Fruit fly (Drosophila melanogaster) whole organism, embryonic: ENCODE results near the gene ebi.
"Not testable (repeated sequence)": the region's sequence is repeated elsewhere in the genome, so short reads cannot be mapped to it uniquely, and the experiment has no call there.

Experiments used
- Ada2b ChIP-seq: fragments of 200-800 bp; sonication (Bioruptor generic); IDR thresholded peaks from 2 replicates; pipeline ENCODE4 v1.3.6; 2022; ENCODE audit warnings: missing biosample characterization, missing genetic modification characterization
- CG30431 ChIP-seq: fragments of 200-800 bp; sonication (Bioruptor generic); optimal IDR thresholded peaks from 2 replicates; lab custom pipeline; 2017; ENCODE audit warnings: missing biosample characterization, missing genetic modification characterization
- CG9876 ChIP-seq: fragments of 200-800 bp; sonication (Bioruptor generic); optimal IDR thresholded peaks from 2 replicates; lab custom pipeline; 2016; ENCODE audit warnings: missing biosample characterization, missing genetic modification characterization
- Drgx ChIP-seq: fragments of 200-800 bp; sonication (Bioruptor generic); IDR thresholded peaks from 2 replicates; pipeline ENCODE4 v1.3.6; 2022; ENCODE audit warnings: missing biosample characterization, missing genetic modification characterization
- Fer1 ChIP-seq: fragments of 200-800 bp; sonication (Bioruptor generic); optimal IDR thresholded peaks from 2 replicates; lab custom pipeline; 2017; ENCODE audit warnings: missing biosample characterization, mild to moderate bottlenecking, missing genetic modification characterization
- Sox102F ChIP-seq: fragments of 200-800 bp; sonication (Bioruptor generic); optimal IDR thresholded peaks from 2 replicates; lab custom pipeline; 2018; ENCODE audit warnings: missing biosample characterization, mild to moderate bottlenecking, missing genetic modification characterization, moderate library complexity
- rib ChIP-seq: fragments of 200-800 bp; sonication (Bioruptor generic); IDR thresholded peaks from 2 replicates; pipeline ENCODE4 v1.3.6; 2022; ENCODE audit warnings: missing biosample characterization, missing genetic modification characterization
- salm ChIP-seq: fragments of 200-800 bp; sonication (Bioruptor generic); optimal IDR thresholded peaks from 2 replicates; lab custom pipeline; 2018; ENCODE audit warnings: missing biosample characterization, mild to moderate bottlenecking, missing genetic modification characterization
- zfh2 ChIP-seq: fragments of 200-800 bp; sonication (Bioruptor generic); optimal IDR thresholded peaks from 2 replicates; lab custom pipeline; 2016; ENCODE audit warnings: missing biosample characterization, missing genetic modification characterization

- not testable (repeated sequence) for TF ChIP-seq rib (GFP tag; lab: Robert Waterston, UW); salm; zfh2; CG30431 (GFP tag; lab: Kevin White, UChicago); Fer1 (GFP tag; lab: Kevin White, UChicago); Sox102F (GFP tag; lab: Kevin White, UChicago); CG9876; Ada2b (GFP tag; lab: Robert Waterston, UW); Drgx (GFP tag; lab: Robert Waterston, UW)
These were observed 40.4 kb downstream of the ebi start, which contains the start of gene CG4133 for dm6 chr2L:455274-455673.
